Fruit fly (Drosophila melanogaster) whole organism, prepupa: ENCODE data around the gene Trissin.

Experiments
- Blimp-1 ChIP-seq: fragments of 200-800 bp; sonication (Bioruptor generic); optimal IDR thresholded peaks from 3 replicates; lab custom pipeline; 2017; ENCODE audit warnings: missing biosample characterization, missing genetic modification characterization, mild to moderate bottlenecking, moderate library complexity, missing genetic modification reagents
- CG8119 ChIP-seq: fragments of 200-800 bp; sonication (Bioruptor generic); IDR thresholded peaks from 3 replicates; pipeline ENCODE4 v1.3.6; 2022; ENCODE audit warnings: missing biosample characterization, missing genetic modification characterization
- Sox15 ChIP-seq: fragments of 200-800 bp; sonication (Bioruptor generic); optimal IDR thresholded peaks from 3 replicates; lab custom pipeline; 2016; ENCODE audit warnings: missing biosample characterization, missing genetic modification characterization

Gene Trissin

DNA sequence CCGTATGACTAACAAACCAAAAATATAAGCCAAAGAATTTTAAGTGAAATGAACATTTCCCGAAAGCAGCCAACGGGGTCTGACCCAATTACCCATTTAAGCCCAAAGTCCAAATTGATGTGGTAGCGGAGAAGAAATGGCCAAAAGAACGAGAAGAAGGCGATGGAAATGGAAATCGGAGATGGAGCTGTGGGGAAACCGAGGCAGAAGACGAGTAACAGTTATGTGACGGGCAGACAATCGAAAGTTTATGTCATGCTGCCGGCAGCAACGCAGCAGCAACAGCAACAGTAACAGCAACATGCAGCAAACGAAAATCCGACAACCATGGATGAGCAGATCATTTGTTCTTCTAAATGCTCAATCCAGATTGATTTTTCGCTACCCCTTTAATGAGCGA is 48.4 kb downstream of the Trissin start:
- no peak for TF ChIP-seq CG8119
- TF ChIP-seq Sox15, result no peak
- TF ChIP-seq Blimp-1, result peak; percentile 72
